Fruit fly (Drosophila melanogaster): ENCODE data around the gene Zip99C.
A peak's percentile ranks its signal among the peaks of the same experiment; 100 is the strongest.

Gene Zip99C

dm6 chr3R:29858806-29859205 is 9.9 kb downstream of the Zip99C start, which contains the start of gene CG7824 (continued):
- TF ChIP-seq CG11695 (GFP tag; IDR thresholded peaks at IDR 0.05) (no peak), Lhr (GFP tag; optimal IDR thresholded peaks at IDR 0.05) (peak; percentile 30), CG7928 (GFP tag; optimal IDR thresholded peaks at IDR 0.05) (peak; percentile 54), Chrac-16 (GFP tag; optimal IDR thresholded peaks at IDR 0.05) (no peak), ranshi (GFP tag; IDR thresholded peaks at IDR 0.05) (no peak), CG10274 (GFP tag; optimal IDR thresholded peaks at IDR 0.05) (no peak), ind (GFP tag; optimal IDR thresholded peaks at IDR 0.05) (no peak), Asciz (GFP tag; optimal IDR thresholded peaks at IDR 0.05) (no peak), repo (GFP tag; optimal IDR thresholded peaks at IDR 0.05) (no peak), CG33213 (GFP tag; optimal IDR thresholded peaks at IDR 0.05) (peak; percentile 8), toy (GFP tag; IDR thresholded peaks at IDR 0.05) (no peak), ken (GFP tag; IDR thresholded peaks at IDR 0.05) (no peak), crp (GFP tag; optimal IDR thresholded peaks at IDR 0.05) (no peak), CTCF (GFP tag; optimal IDR thresholded peaks at IDR 0.05) (peak; percentile 63), Sin3A (optimal IDR thresholded peaks at IDR 0.05) (peak; percentile 40), dm (GFP tag; optimal IDR thresholded peaks at IDR 0.05) (peak; percentile 13), salm (tag; optimal IDR thresholded peaks at IDR 0.05) (no peak), CG13624 (GFP tag; optimal IDR thresholded peaks at IDR 0.05) (peak; percentile 75), Ada2b (GFP tag; IDR thresholded peaks at IDR 0.05) (no peak), phol (tag; optimal IDR thresholded peaks at IDR 0.05) (peak; percentile 23), usp (GFP tag; optimal IDR thresholded peaks at IDR 0.05) (no peak), Oli (tag; optimal IDR thresholded peaks at IDR 0.05) (no peak), CG31441 (GFP tag; IDR thresholded peaks at IDR 0.05) (no peak), sisA (GFP tag; IDR thresholded peaks at IDR 0.05) (no peak), Scr (GFP tag; IDR thresholded peaks at IDR 0.05; ENCODE audit: partially characterized antibody) (no peak), btn (GFP tag; optimal IDR thresholded peaks at IDR 0.05) (no peak), CHES-1-like (GFP tag; optimal IDR thresholded peaks at IDR 0.05) (no peak), CG10209 (GFP tag; optimal IDR thresholded peaks at IDR 0.05) (no peak), CG11456 (GFP tag; IDR thresholded peaks at IDR 0.05) (no peak), CG8765 (GFP tag; IDR thresholded peaks at IDR 0.05) (no peak), CG4617 (GFP tag; optimal IDR thresholded peaks at IDR 0.05; ENCODE audit: borderline replicate concordance) (peak; percentile 67), E2f2 (GFP tag; IDR thresholded peaks at IDR 0.05) (peak; percentile 88), Pdp1 (GFP tag; optimal IDR thresholded peaks at IDR 0.05) (no peak), crc (GFP tag; optimal IDR thresholded peaks at IDR 0.05) (no peak), CG12391 (tag; optimal IDR thresholded peaks at IDR 0.05) (no peak), CG17568 (GFP tag; optimal IDR thresholded peaks at IDR 0.05) (no peak), CG13123 (GFP tag; optimal IDR thresholded peaks at IDR 0.05) (no peak), so (GFP tag; IDR thresholded peaks at IDR 0.05) (no peak), Dip3 (GFP tag; optimal IDR thresholded peaks at IDR 0.05) (no peak), ara (GFP tag; IDR thresholded peaks at IDR 0.05) (0 out of 2 replicates have a peak, but pooled peaks have one; percentile 30), Dip2 (GFP tag; IDR thresholded peaks at IDR 0.05) (no peak), br (optimal IDR thresholded peaks at IDR 0.05) (no peak), amos (GFP tag; IDR thresholded peaks at IDR 0.05; ENCODE audit: partially characterized antibody) (peak; percentile 24; the same call in 1 of the 2 replicates), CG3726 (GFP tag; IDR thresholded peaks at IDR 0.05) (no peak), Sry-β (GFP tag; optimal IDR thresholded peaks at IDR 0.05) (no peak), CG14710 (tag; optimal IDR thresholded peaks at IDR 0.05) (peak; percentile 23), B-H2 (GFP tag; optimal IDR thresholded peaks at IDR 0.05) (no peak), Abd-B (GFP tag; optimal IDR thresholded peaks at IDR 0.05) (peak; percentile 14), CG17612 (GFP tag; IDR thresholded peaks at IDR 0.05) (no peak), pzg (GFP tag; optimal IDR thresholded peaks at IDR 0.05) (peak; percentile 74), inv (GFP tag; IDR thresholded peaks at IDR 0.05; ENCODE audit: partially characterized antibody) (no peak), E2f1 (GFP tag; IDR thresholded peaks at IDR 0.05) (no peak), z (GFP tag; IDR thresholded peaks at IDR 0.05) (no peak)

Measured in whole organism, embryonic.